Fruit fly (Drosophila melanogaster): ENCODE measurements around the gene IPIP.

The IPIP gene

DNA sequence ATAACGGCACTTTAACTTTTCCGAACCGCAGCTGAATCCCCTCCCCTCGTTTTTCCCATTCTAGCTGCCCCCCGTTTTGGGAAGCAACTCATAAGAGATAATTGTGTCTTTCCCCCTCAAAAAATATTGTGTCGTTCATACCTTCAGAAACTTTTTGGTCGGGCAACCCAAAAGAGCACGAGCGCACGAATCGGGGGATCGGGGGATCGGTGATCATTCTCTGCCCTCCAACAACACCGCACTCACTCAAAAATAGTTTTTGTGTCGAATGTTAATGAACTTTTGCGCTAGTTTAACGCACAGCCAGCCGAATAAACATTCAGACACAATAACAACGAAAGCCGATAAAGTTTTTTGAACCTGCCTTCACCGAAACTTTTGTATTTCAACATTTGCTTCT, 42.6 kb downstream of the IPIP start (continued):
- TF ChIP-seq CG8924 (tag; optimal IDR thresholded peaks at IDR 0.05) (peak; percentile 5), Fer1 (GFP tag; optimal IDR thresholded peaks at IDR 0.05) (no peak), CG16779 (GFP tag; IDR thresholded peaks at IDR 0.05) (no peak), dpn (GFP tag; optimal IDR thresholded peaks at IDR 0.05) (no peak), crol (GFP tag; IDR thresholded peaks at IDR 0.05) (peak; percentile 79), Rfx (GFP tag; IDR thresholded peaks at IDR 0.05) (no peak), CG9609 (GFP tag; optimal IDR thresholded peaks at IDR 0.05) (no peak), CG9437 (GFP tag; optimal IDR thresholded peaks at IDR 0.05) (no peak), CG11247 (GFP tag; IDR thresholded peaks at IDR 0.05) (no peak), Xbp1 (GFP tag; optimal IDR thresholded peaks at IDR 0.05) (no peak), jumu (GFP tag; optimal IDR thresholded peaks at IDR 0.05) (no peak), Nf-YB (GFP tag; optimal IDR thresholded peaks at IDR 0.05) (no peak), caup (GFP tag; optimal IDR thresholded peaks at IDR 0.05; ENCODE audit: severe bottlenecking) (no peak), Oli (tag; optimal IDR thresholded peaks at IDR 0.05) (no peak), toy (GFP tag; IDR thresholded peaks at IDR 0.05) (no peak), Hr78 (GFP tag; optimal IDR thresholded peaks at IDR 0.05) (peak in 1 of 2 experiments; percentile 77), Dek (tag; optimal IDR thresholded peaks at IDR 0.05) (no peak), CG11504 (tag; optimal IDR thresholded peaks at IDR 0.05) (no peak), Dp (GFP tag; optimal IDR thresholded peaks at IDR 0.05) (no peak), CG3065 (GFP tag; optimal IDR thresholded peaks at IDR 0.05) (no peak), MTF-1 (GFP tag; optimal IDR thresholded peaks at IDR 0.05; ENCODE audit: borderline replicate concordance) (no peak), CG12744 (GFP tag; optimal IDR thresholded peaks at IDR 0.05) (no peak), ara (GFP tag; IDR thresholded peaks at IDR 0.05) (no peak), dati (GFP tag; IDR thresholded peaks at IDR 0.05) (no peak), CG16813 (GFP tag; IDR thresholded peaks at IDR 0.05; ENCODE audit: partially characterized antibody) (no peak), B-H2 (GFP tag; optimal IDR thresholded peaks at IDR 0.05) (peak; percentile 16), CG42726 (GFP tag; IDR thresholded peaks at IDR 0.05; ENCODE audit: partially characterized antibody) (peak; percentile 56; the same call in 1 of the 2 replicates), ttk (GFP tag; IDR thresholded peaks at IDR 0.05) (no peak), CG3838 (GFP tag; optimal IDR thresholded peaks at IDR 0.05) (no peak), Ets97D (GFP tag; optimal IDR thresholded peaks at IDR 0.05) (no peak), CG9932 (GFP tag; IDR thresholded peaks at IDR 0.05) (no peak), grn (GFP tag; optimal IDR thresholded peaks at IDR 0.05) (no peak), chm (GFP tag; IDR thresholded peaks at IDR 0.05) (0 out of 2 replicates have a peak, but pooled peaks have one; percentile 27), ap (GFP tag; IDR thresholded peaks at IDR 0.05) (no peak), CG12104 (GFP tag; optimal IDR thresholded peaks at IDR 0.05) (no peak), schlank (tag; optimal IDR thresholded peaks at IDR 0.05) (no peak), slbo (GFP tag; IDR thresholded peaks at IDR 0.05) (no peak), TFAM (GFP tag; optimal IDR thresholded peaks at IDR 0.05) (no peak), Asciz (GFP tag; optimal IDR thresholded peaks at IDR 0.05) (no peak), rib (GFP tag; IDR thresholded peaks at IDR 0.05) (peak; percentile 69; the same call in 1 of the 2 replicates), Fer3 (tag; optimal IDR thresholded peaks at IDR 0.05) (no peak), CG13287 (GFP tag; IDR thresholded peaks at IDR 0.05; ENCODE audit: partially characterized antibody) (no peak), Trl (optimal IDR thresholded peaks at IDR 0.05) (peak in 1 of 2 experiments; percentile 7), Trl (GFP tag; optimal IDR thresholded peaks at IDR 0.05) (no peak), slp2 (GFP tag; optimal IDR thresholded peaks at IDR 0.05) (no peak), Bgb (GFP tag; IDR thresholded peaks at IDR 0.05; ENCODE audit: partially characterized antibody) (peak; percentile 16; the same call in 1 of the 2 replicates), CG11695 (GFP tag; IDR thresholded peaks at IDR 0.05) (no peak), z (GFP tag; IDR thresholded peaks at IDR 0.05) (peak; percentile 92), al (GFP tag; IDR thresholded peaks at IDR 0.05) (no peak), CG7928 (GFP tag; optimal IDR thresholded peaks at IDR 0.05) (no peak), phol (tag; optimal IDR thresholded peaks at IDR 0.05) (no peak), mirr (GFP tag; optimal IDR thresholded peaks at IDR 0.05) (peak; percentile 64)
